Worm (Caenorhabditis elegans): Measurements from ENCODE around the gene C17E7.12.

DNA sequence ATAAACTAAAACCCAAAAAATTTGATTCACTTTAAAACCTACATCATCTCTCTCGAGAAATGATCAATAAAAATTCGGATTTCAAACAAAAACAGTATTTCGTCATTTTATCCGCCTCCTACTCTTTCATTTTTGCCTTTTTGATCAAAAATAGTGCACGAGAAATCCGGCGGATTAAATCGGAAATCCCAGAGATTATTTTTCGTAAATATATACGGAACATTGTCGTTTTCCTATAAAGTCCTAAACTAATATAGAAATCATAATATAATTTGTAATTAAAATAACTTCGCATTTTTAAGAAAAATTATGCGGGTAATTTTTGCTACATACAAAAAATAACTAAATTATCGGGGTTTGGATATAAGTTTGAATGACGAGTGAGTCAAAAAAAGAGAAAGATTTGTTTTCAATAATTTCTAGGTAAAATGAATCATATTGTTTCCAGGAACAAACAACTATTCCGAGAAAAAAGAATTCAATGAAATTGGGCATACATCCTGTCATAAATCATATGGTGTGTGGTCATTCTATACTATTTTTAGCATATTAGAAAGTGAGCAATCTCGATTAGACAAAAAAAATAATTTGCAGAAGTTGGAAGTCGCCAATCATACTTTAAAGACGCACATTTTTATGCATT lies 17.6 kb downstream of the C17E7.12 start, which contains the start of gene nhr-158:
- TF ChIP-seq nhr-77 (tag; optimal IDR thresholded peaks at IDR 0.05): no peak
- TF ChIP-seq zag-1 (tag; optimal IDR thresholded peaks at IDR 0.05): no peak
- TF ChIP-seq lin-15B (tag; optimal IDR thresholded peaks at IDR 0.05): no peak
- no peak for TF ChIP-seq egl-27 (tag; optimal IDR thresholded peaks at IDR 0.05)

Data from whole organism, L3 larva.